Fruit fly (Drosophila melanogaster) whole organism, embryonic: Measurements from ENCODE around the gene Nct.

Experiments
- CG10959 ChIP-seq: fragments of 200-800 bp; sonication (Bioruptor generic); IDR thresholded peaks from 2 replicates; pipeline ENCODE4 v1.3.6; 2022; ENCODE audit warnings: missing biosample characterization, missing genetic modification characterization
- CG12942 ChIP-seq: fragments of 200-800 bp; sonication (Bioruptor generic); optimal IDR thresholded peaks from 3 replicates; lab custom pipeline; 2016; ENCODE audit warnings: missing biosample characterization, missing genetic modification characterization
- CG13624 ChIP-seq: fragments of 200-800 bp; sonication (Bioruptor generic); optimal IDR thresholded peaks from 2 replicates; lab custom pipeline; 2016; ENCODE audit warnings: missing biosample characterization, missing genetic modification characterization
- CG14050 ChIP-seq: fragments of 200-800 bp; sonication (Bioruptor generic); IDR thresholded peaks from 3 replicates; pipeline ENCODE4 v1.3.6; 2022; ENCODE audit warnings: missing biosample characterization, missing genetic modification characterization
- CG1529 ChIP-seq: fragments of 200-800 bp; sonication (Bioruptor generic); optimal IDR thresholded peaks from 3 replicates; lab custom pipeline; 2018; ENCODE audit warnings: missing biosample characterization, missing genetic modification characterization
- CG15696 ChIP-seq: fragments of 200-800 bp; sonication (Bioruptor generic); optimal IDR thresholded peaks from 2 replicates; lab custom pipeline; 2019; ENCODE audit warnings: missing biosample characterization, mild to moderate bottlenecking, missing genetic modification characterization, moderate library complexity
- CG17359 ChIP-seq: fragments of 200-800 bp; sonication (Bioruptor generic); optimal IDR thresholded peaks from 3 replicates; lab custom pipeline; 2018; ENCODE audit warnings: missing biosample characterization, mild to moderate bottlenecking, missing genetic modification characterization, moderate library complexity
- CG18262 ChIP-seq: fragments of 200-800 bp; optimal IDR thresholded peaks from 3 replicates; lab custom pipeline; 2019; ENCODE audit warnings: missing biosample characterization, mild to moderate bottlenecking, missing genetic modification characterization, moderate library complexity
- CG2202 ChIP-seq: fragments of 200-800 bp; sonication (Bioruptor generic); optimal IDR thresholded peaks from 2 replicates; lab custom pipeline; 2018; ENCODE audit warnings: missing biosample characterization, mild to moderate bottlenecking, missing genetic modification characterization
- CG30431 ChIP-seq: fragments of 200-800 bp; sonication (Bioruptor generic); optimal IDR thresholded peaks from 2 replicates; lab custom pipeline; 2017; ENCODE audit warnings: missing biosample characterization, missing genetic modification characterization
- CG3065 ChIP-seq: fragments of 200-800 bp; sonication (Bioruptor generic); optimal IDR thresholded peaks from 2 replicates; lab custom pipeline; 2016; ENCODE audit warnings: missing biosample characterization, missing genetic modification characterization
- CG3838 ChIP-seq: fragments of 200-800 bp; sonication (Bioruptor generic); optimal IDR thresholded peaks from 3 replicates; lab custom pipeline; 2016; ENCODE audit warnings: missing biosample characterization, missing genetic modification characterization
- CG42726 ChIP-seq: fragments of 200-800 bp; sonication (Bioruptor generic); IDR thresholded peaks from 2 replicates; pipeline ENCODE4 v1.3.6; 2022; ENCODE audit warnings: missing biosample characterization, missing genetic modification characterization; ENCODE audit not compliant: partially characterized antibody
- CG4282 ChIP-seq: fragments of 200-800 bp; sonication (Bioruptor generic); optimal IDR thresholded peaks from 2 replicates; lab custom pipeline; 2016; ENCODE audit warnings: missing biosample characterization, missing genetic modification characterization
- CG4730 ChIP-seq: fragments of 200-800 bp; sonication (Bioruptor generic); IDR thresholded peaks from 2 replicates; pipeline ENCODE4 v1.3.6; 2022; ENCODE audit warnings: missing biosample characterization, missing genetic modification characterization
- CG6272 ChIP-seq: fragments of 200-800 bp; sonication (Bioruptor generic); IDR thresholded peaks from 2 replicates; pipeline ENCODE4 v1.3.6; 2022; ENCODE audit warnings: missing biosample characterization, missing genetic modification characterization
- CG7839 ChIP-seq: fragments of 200-800 bp; sonication (Bioruptor generic); optimal IDR thresholded peaks from 3 replicates; lab custom pipeline; 2018; ENCODE audit warnings: missing biosample characterization, mild to moderate bottlenecking, missing genetic modification characterization, moderate library complexity
- CG7928 ChIP-seq: fragments of 200-800 bp; sonication (Bioruptor generic); optimal IDR thresholded peaks from 2 replicates; lab custom pipeline; 2017; ENCODE audit warnings: missing biosample characterization, mild to moderate bottlenecking, missing genetic modification characterization
- CG8478 ChIP-seq: fragments of >200 bp; optimal IDR thresholded peaks from 2 replicates; lab custom pipeline; 2018
- CG8944 ChIP-seq: fragments of 200-800 bp; sonication (Bioruptor generic); optimal IDR thresholded peaks from 3 replicates; lab custom pipeline; 2016; ENCODE audit warnings: missing biosample characterization, missing genetic modification characterization
- CG9215 ChIP-seq: fragments of 200-800 bp; sonication (Bioruptor generic); IDR thresholded peaks from 2 replicates; pipeline ENCODE4 v1.3.6; 2022; ENCODE audit warnings: missing biosample characterization, missing genetic modification characterization
- CG9437 ChIP-seq: fragments of 200-800 bp; sonication (Bioruptor generic); optimal IDR thresholded peaks from 2 replicates; lab custom pipeline; 2018; ENCODE audit warnings: missing biosample characterization, mild to moderate bottlenecking, missing genetic modification characterization
- CG9817 ChIP-seq: fragments of 200-800 bp; sonication (Bioruptor generic); optimal IDR thresholded peaks from 2 replicates; lab custom pipeline; 2018; ENCODE audit warnings: missing biosample characterization, mild to moderate bottlenecking, missing genetic modification characterization, moderate library complexity
- Doc3 ChIP-seq: fragments of 200-800 bp; sonication (Bioruptor generic); IDR thresholded peaks from 3 replicates; pipeline ENCODE4 v1.3.6; 2022; ENCODE audit warnings: missing biosample characterization, missing genetic modification characterization; ENCODE audit not compliant: partially characterized antibody
- Med ChIP-seq: fragments of 200-800 bp; sonication (Bioruptor generic); peaks from one replicate; lab custom pipeline; 2016; ENCODE audit warnings: missing biosample characterization, missing genetic modification characterization, mild to moderate bottlenecking, inconsistent platforms, moderate library complexity
- Mes4 ChIP-seq: fragments of 200-800 bp; sonication (Bioruptor generic); optimal IDR thresholded peaks from 2 replicates; lab custom pipeline; 2016; ENCODE audit warnings: missing biosample characterization, missing genetic modification characterization
- Mrtf ChIP-seq: fragments of 200-800 bp; sonication (Bioruptor generic); IDR thresholded peaks from 3 replicates; pipeline ENCODE4 v1.3.6; 2022; ENCODE audit warnings: missing biosample characterization, missing genetic modification characterization
- Side ChIP-seq: fragments of 200-800 bp; sonication (Bioruptor generic); optimal IDR thresholded peaks from 2 replicates; lab custom pipeline; 2016; ENCODE audit warnings: missing biosample characterization, missing genetic modification characterization
- Sox100B ChIP-seq: fragments of 200-800 bp; sonication (Bioruptor generic); optimal IDR thresholded peaks from 3 replicates; lab custom pipeline; 2018; ENCODE audit warnings: missing biosample characterization, mild to moderate bottlenecking, missing genetic modification characterization
- Sry-β ChIP-seq: fragments of 200-800 bp; sonication (Bioruptor generic); optimal IDR thresholded peaks from 2 replicates; lab custom pipeline; 2018; ENCODE audit warnings: missing biosample characterization, mild to moderate bottlenecking, missing genetic modification characterization, moderate library complexity
- Usf ChIP-seq: fragments of 200-800 bp; sonication (Bioruptor generic); optimal IDR thresholded peaks from 2 replicates; lab custom pipeline; 2017; ENCODE audit warnings: missing genotype, missing biosample characterization, missing genetic modification characterization
- abd-A ChIP-seq: fragments of 200-800 bp; sonication (Bioruptor generic); optimal IDR thresholded peaks from 3 replicates; lab custom pipeline; 2019; ENCODE audit warnings: missing biosample characterization, mild to moderate bottlenecking, missing genetic modification characterization, moderate library complexity
- cato ChIP-seq: fragments of 200-800 bp; sonication (Bioruptor generic); optimal IDR thresholded peaks from 2 replicates; lab custom pipeline; 2016; ENCODE audit warnings: missing biosample characterization, missing genetic modification characterization, borderline replicate concordance
- caup ChIP-seq: fragments of 200-800 bp; sonication (Bioruptor generic); optimal IDR thresholded peaks from 3 replicates; lab custom pipeline; 2017; ENCODE audit warnings: missing biosample characterization, mild to moderate bottlenecking, missing genetic modification characterization, moderate library complexity; ENCODE audit not compliant: severe bottlenecking
- crc ChIP-seq: fragments of 200-800 bp; sonication (Bioruptor generic); optimal IDR thresholded peaks from 2 replicates; lab custom pipeline; 2016; ENCODE audit warnings: missing biosample characterization, missing genetic modification characterization
- fd64A ChIP-seq: fragments of 200-800 bp; sonication (Bioruptor generic); optimal IDR thresholded peaks from 3 replicates; lab custom pipeline; 2018; ENCODE audit warnings: missing biosample characterization, mild to moderate bottlenecking, missing genetic modification characterization
- gsb ChIP-seq: fragments of 200-800 bp; sonication (Bioruptor generic); IDR thresholded peaks from 2 replicates; pipeline ENCODE4 v1.3.6; 2022; ENCODE audit warnings: missing biosample characterization, missing genetic modification characterization
- jumu ChIP-seq: fragments of 200-800 bp; sonication (Bioruptor generic); optimal IDR thresholded peaks from 3 replicates; lab custom pipeline; 2016; ENCODE audit warnings: missing biosample characterization, missing genetic modification characterization
- kay ChIP-seq: fragments of 200-800 bp; sonication (Bioruptor generic); optimal IDR thresholded peaks from 2 replicates; lab custom pipeline; 2016; ENCODE audit warnings: missing biosample characterization, missing genetic modification characterization
- lilli ChIP-seq: fragments of 200-800 bp; sonication (Bioruptor generic); optimal IDR thresholded peaks from 3 replicates; lab custom pipeline; 2016; ENCODE audit warnings: missing biosample characterization, missing genetic modification characterization
- lov ChIP-seq, 2 experiments: fragments of 200-800 bp in 1 of 2; fragments of >200 bp in 1 of 2; sonication (Bioruptor generic) in 1 of 2; IDR thresholded peaks in 1 of 2; optimal IDR thresholded peaks in 1 of 2; 2 replicates in 1 of 2; 3 replicates in 1 of 2; pipeline versions ENCODE4 v1.3.6 to Lab custom; 2017 to 2022; ENCODE audit warnings: missing biosample characterization in 1 of 2, missing genetic modification characterization in 1 of 2
- nerfin-2 ChIP-seq: fragments of 200-800 bp; sonication (Bioruptor generic); IDR thresholded peaks from 2 replicates; pipeline ENCODE4 v1.3.6; 2022; ENCODE audit warnings: missing biosample characterization, missing genetic modification characterization; ENCODE audit not compliant: partially characterized antibody
- pros ChIP-seq: fragments of 200-800 bp; sonication (Bioruptor generic); optimal IDR thresholded peaks from 3 replicates; lab custom pipeline; 2019; ENCODE audit warnings: missing biosample characterization, mild to moderate bottlenecking, missing genetic modification characterization, moderate library complexity
- schlank ChIP-seq: fragments of 200-800 bp; sonication (Bioruptor generic); optimal IDR thresholded peaks from 2 replicates; lab custom pipeline; 2018; ENCODE audit warnings: missing biosample characterization, mild to moderate bottlenecking, missing genetic modification characterization
- shn ChIP-seq: fragments of 200-800 bp; sonication (Bioruptor generic); optimal IDR thresholded peaks from 3 replicates; lab custom pipeline; 2016; ENCODE audit warnings: missing biosample characterization, missing genetic modification characterization
- tio ChIP-seq: fragments of 200-800 bp; sonication (Bioruptor generic); optimal IDR thresholded peaks from 2 replicates; lab custom pipeline; 2017; ENCODE audit warnings: missing biosample characterization, missing genetic modification characterization, inconsistent platforms
- toy ChIP-seq: fragments of 200-800 bp; sonication (Bioruptor generic); IDR thresholded peaks from 2 replicates; pipeline ENCODE4 v1.3.6; 2022; ENCODE audit warnings: missing biosample characterization, missing genetic modification characterization
- tx ChIP-seq: fragments of 200-800 bp; sonication (Bioruptor generic); optimal IDR thresholded peaks from 2 replicates; lab custom pipeline; 2016; ENCODE audit warnings: missing biosample characterization, missing genetic modification characterization
- wdn ChIP-seq: fragments of 200-800 bp; sonication (Bioruptor generic); IDR thresholded peaks from 2 replicates; pipeline ENCODE4 v1.3.6; 2022; ENCODE audit warnings: missing biosample characterization, missing genetic modification characterization
- wor ChIP-seq: fragments of 200-800 bp; sonication (Bioruptor generic); IDR thresholded peaks from 2 replicates; pipeline ENCODE4 v1.3.6; 2022; ENCODE audit warnings: missing biosample characterization, missing genetic modification characterization
- z ChIP-seq: fragments of 200-800 bp; sonication (Bioruptor generic); IDR thresholded peaks from 3 replicates; pipeline ENCODE4 v1.3.6; 2022; ENCODE audit warnings: missing biosample characterization, missing genetic modification characterization

Nct gene

dm6 chr3R:24809576-24810279 is 41.7 kb upstream of the Nct start (continued):
- peak; percentile 76 for TF ChIP-seq fd64A (GFP tag; lab: Kevin White, UChicago)
- TF ChIP-seq tio (GFP tag; lab: Kevin White, UChicago) = no peak
- TF ChIP-seq lov (optimal IDR thresholded peaks at IDR 0.05; lab: Kevin White, UChicago) = no peak
- no peak for TF ChIP-seq lov (GFP tag; IDR thresholded peaks at IDR 0.05; lab: Robert Waterston, UW)
- no peak for TF ChIP-seq gsb
- TF ChIP-seq toy (GFP tag; lab: Robert Waterston, UW) = no peak
- no peak for TF ChIP-seq CG7839 (tag; lab: Kevin White, UChicago)
- peak; percentile 3 for TF ChIP-seq CG7928 (GFP tag; lab: Kevin White, UChicago)
- no peak for TF ChIP-seq Side (GFP tag; lab: Kevin White, UChicago)
- no peak for TF ChIP-seq CG14050 (GFP tag; lab: Robert Waterston, UW)
- TF ChIP-seq Med (GFP tag; lab: Kevin White, UChicago) = peak; percentile 84
- TF ChIP-seq CG3838 (GFP tag; lab: Kevin White, UChicago) = peak; percentile 37
- no peak for TF ChIP-seq pros
- TF ChIP-seq CG30431 = no peak
- peak; percentile 39 for TF ChIP-seq CG1529 (GFP tag; lab: Kevin White, UChicago)
- no peak for TF ChIP-seq CG12942
- no peak for TF ChIP-seq z (GFP tag; lab: Robert Waterston, UW)
- no peak for TF ChIP-seq kay (GFP tag; lab: Kevin White, UChicago)
- TF ChIP-seq wor (GFP tag; lab: Robert Waterston, UW) = no peak
- peak; percentile 54 for TF ChIP-seq CG15696 (tag; lab: Kevin White, UChicago)
- no peak for TF ChIP-seq abd-A (tag; lab: Kevin White, UChicago)
- TF ChIP-seq Usf (GFP tag; lab: Kevin White, UChicago) = no peak
- no peak for TF ChIP-seq CG4282 (GFP tag; lab: Kevin White, UChicago)
- no peak for TF ChIP-seq tx (GFP tag; lab: Kevin White, UChicago)
- TF ChIP-seq caup (GFP tag; lab: Kevin White, UChicago) = peak; percentile 68
- TF ChIP-seq Doc3 (GFP tag; lab: Robert Waterston, UW) = no peak
- no peak for TF ChIP-seq CG42726 (GFP tag; lab: Robert Waterston, UW)
- peak; percentile 43 for TF ChIP-seq schlank (tag; lab: Kevin White, UChicago)
- peak; percentile 31 for TF ChIP-seq Sry-β
- TF ChIP-seq CG13624 (GFP tag; lab: Kevin White, UChicago) = no peak
- TF ChIP-seq wdn (GFP tag; lab: Robert Waterston, UW) = no peak
- no peak for TF ChIP-seq CG18262 (tag; lab: Kevin White, UChicago)
- no peak for TF ChIP-seq cato
- TF ChIP-seq CG9437 = no peak
- TF ChIP-seq nerfin-2 = no peak
- no peak for TF ChIP-seq Mes4
- TF ChIP-seq CG4730 (GFP tag; lab: Robert Waterston, UW) = no peak
- no peak for TF ChIP-seq shn (GFP tag; lab: Kevin White, UChicago)
- no peak for TF ChIP-seq Sox100B (GFP tag; lab: Kevin White, UChicago)
- no peak for TF ChIP-seq jumu (GFP tag; lab: Kevin White, UChicago)
- TF ChIP-seq CG17359 (tag; lab: Kevin White, UChicago) = peak; percentile 65
- no peak for TF ChIP-seq CG3065
- no peak for TF ChIP-seq CG10959 (GFP tag; lab: Robert Waterston, UW)
- peak; percentile 53 for TF ChIP-seq CG2202
- TF ChIP-seq crc = no peak
- no peak for TF ChIP-seq Mrtf
- no peak for TF ChIP-seq CG9215
- no peak for TF ChIP-seq lilli
- peak; percentile 9 for TF ChIP-seq CG9817 (tag; lab: Kevin White, UChicago)
- no peak for TF ChIP-seq CG6272
- no peak for TF ChIP-seq CG8478 (lab: Kevin White, UChicago)
- no peak for TF ChIP-seq CG8944
